Worm (Caenorhabditis elegans) whole organism, young adult: ENCODE measurements around the gene str-118.

ENCODE experiments used
- B0019.2 ChIP-seq: fragments of 200-800 bp; sonication (Bioruptor generic); conservative IDR thresholded peaks from 2 replicates; pipeline ENCODE4 v1.3.6; 2022; ENCODE audit warnings: missing genetic modification reagents, missing genetic modification characterization, missing compliant biosample characterization
- B0035.1 ChIP-seq: sonication (generic microtip); optimal IDR thresholded peaks from 2 replicates; lab custom pipeline; 2016; ENCODE audit warnings: missing genetic modification characterization, mild to moderate bottlenecking, missing compliant biosample characterization, missing genotype, missing genetic modification reagents
- B0261.1 ChIP-seq: sonication (generic microtip); optimal IDR thresholded peaks from 2 replicates; lab custom pipeline; 2016; ENCODE audit warnings: mild to moderate bottlenecking, missing genetic modification characterization, moderate library complexity, missing compliant biosample characterization
- D2030.7 ChIP-seq: fragments of 200-800 bp; sonication (Bioruptor generic); IDR thresholded peaks from 2 replicates; pipeline ENCODE4 v1.3.6; 2022; ENCODE audit warnings: missing genetic modification reagents, missing genetic modification characterization, missing compliant biosample characterization
- F22D6.2 ChIP-seq: sonication (generic microtip); optimal IDR thresholded peaks from 2 replicates; lab custom pipeline; 2016; ENCODE audit warnings: mild to moderate bottlenecking, missing genetic modification characterization, missing compliant biosample characterization
- F33H1.4 ChIP-seq: fragments of 200-800 bp; sonication (Bioruptor generic); IDR thresholded peaks from 2 replicates; pipeline ENCODE4 v1.3.6; 2022; ENCODE audit warnings: missing genetic modification reagents, missing genetic modification characterization, missing compliant biosample characterization
- F37B4.10 ChIP-seq: fragments of 200-800 bp; sonication (Bioruptor generic); IDR thresholded peaks from 2 replicates; pipeline ENCODE4 v1.3.6; 2022; ENCODE audit warnings: missing genetic modification characterization, missing compliant biosample characterization
- F52B5.7 ChIP-seq: sonication (generic microtip); optimal IDR thresholded peaks from 2 replicates; lab custom pipeline; 2016; ENCODE audit warnings: mild to moderate bottlenecking, missing genetic modification characterization, missing compliant biosample characterization
- F57C9.4 ChIP-seq: sonication (generic microtip); optimal IDR thresholded peaks from 2 replicates; lab custom pipeline; 2017; ENCODE audit warnings: mild to moderate bottlenecking, missing genetic modification characterization, missing compliant biosample characterization
- K12H6.12 ChIP-seq: fragments of 200-800 bp; sonication (Bioruptor generic); optimal IDR thresholded peaks from 2 replicates; lab custom pipeline; 2018; ENCODE audit warnings: mild to moderate bottlenecking, missing genetic modification characterization, missing compliant biosample characterization
- Y67H2A.10 ChIP-seq: fragments of 200-800 bp; sonication (Bioruptor generic); conservative IDR thresholded peaks from 2 replicates; pipeline ENCODE4 v1.3.6; 2022; ENCODE audit warnings: missing genetic modification reagents, missing genetic modification characterization, missing compliant biosample characterization
- atf-7 ChIP-seq: sonication (generic microtip); optimal IDR thresholded peaks from 2 replicates; lab custom pipeline; 2017; ENCODE audit warnings: mild to moderate bottlenecking, missing genetic modification characterization, missing compliant biosample characterization
- attf-5 ChIP-seq: fragments of 200-800 bp; sonication (Bioruptor generic); optimal IDR thresholded peaks from 2 replicates; lab custom pipeline; 2018; ENCODE audit warnings: mild to moderate bottlenecking, missing genetic modification characterization, missing compliant biosample characterization
- attf-6 ChIP-seq: fragments of 200-800 bp; sonication (Bioruptor generic); IDR thresholded peaks from 2 replicates; pipeline ENCODE4 v1.3.6; 2022; ENCODE audit warnings: missing genetic modification reagents, missing genetic modification characterization, missing compliant biosample characterization
- bed-2 ChIP-seq: fragments of 200-800 bp; sonication (Bioruptor generic); IDR thresholded peaks from 2 replicates; pipeline ENCODE4 v1.3.6; 2022; ENCODE audit warnings: missing genetic modification reagents, missing genetic modification characterization, missing compliant biosample characterization
- cebp-2 ChIP-seq: fragments of 200-800 bp; sonication (Bioruptor generic); IDR thresholded peaks from 2 replicates; pipeline ENCODE4 v1.3.6; 2022; ENCODE audit warnings: missing genetic modification characterization, missing compliant biosample characterization
- ceh-27 ChIP-seq: fragments of 200-800 bp; sonication (Bioruptor generic); optimal IDR thresholded peaks from 2 replicates; lab custom pipeline; 2018; ENCODE audit warnings: mild to moderate bottlenecking, missing genetic modification characterization, moderate library complexity, missing compliant biosample characterization
- ceh-91 ChIP-seq: fragments of 200-800 bp; sonication (Bioruptor generic); IDR thresholded peaks from 2 replicates; pipeline ENCODE4 v1.3.6; 2022; ENCODE audit warnings: missing genetic modification reagents, missing genetic modification characterization, missing compliant biosample characterization
- hlh-12 ChIP-seq: sonication (generic microtip); optimal IDR thresholded peaks from 2 replicates; lab custom pipeline; 2016; ENCODE audit warnings: missing genetic modification characterization, missing compliant biosample characterization
- lin-40 ChIP-seq: sonication (generic microtip); optimal IDR thresholded peaks from 2 replicates; lab custom pipeline; 2016; ENCODE audit warnings: missing genetic modification characterization, mild to moderate bottlenecking, missing compliant biosample characterization, missing genotype, missing genetic modification reagents
- lsy-27 ChIP-seq: sonication (generic microtip); optimal IDR thresholded peaks from 2 replicates; lab custom pipeline; 2017; ENCODE audit warnings: missing genetic modification characterization, mild to moderate bottlenecking, missing compliant biosample characterization, antibody characterized with exemption, missing genotype, borderline replicate concordance; ENCODE audit not compliant: insufficient read depth
- madf-3 ChIP-seq: fragments of 200-800 bp; sonication (Bioruptor generic); IDR thresholded peaks from 2 replicates; pipeline ENCODE4 v1.3.6; 2022; ENCODE audit warnings: missing genetic modification reagents, missing genetic modification characterization, missing compliant biosample characterization
- mes-4 ChIP-seq: sonication (generic microtip); optimal IDR thresholded peaks from 2 replicates; lab custom pipeline; 2016; ENCODE audit warnings: missing genotype, missing genetic modification characterization, missing compliant biosample characterization
- nfya-1 ChIP-seq: sonication (generic microtip); optimal IDR thresholded peaks from 2 replicates; lab custom pipeline; 2017; ENCODE audit warnings: antibody characterized with exemption, missing compliant biosample characterization, missing genetic modification characterization, borderline replicate concordance; ENCODE audit not compliant: insufficient read depth
- nfya-2 ChIP-seq: fragments of 200-800 bp; sonication (Bioruptor generic); IDR thresholded peaks from 2 replicates; pipeline ENCODE4 v1.3.6; 2022; ENCODE audit warnings: missing genetic modification reagents, missing genetic modification characterization, missing compliant biosample characterization
- nhr-179 ChIP-seq: sonication (generic microtip); optimal IDR thresholded peaks from 2 replicates; lab custom pipeline; 2016; ENCODE audit warnings: mild to moderate bottlenecking, missing genetic modification characterization, missing compliant biosample characterization
- pha-4 ChIP-seq: fragments of 150-350 bp; sonication (generic microtip); optimal IDR thresholded peaks from 2 replicates; lab custom pipeline; 2014; ENCODE audit warnings: missing biosample characterization, missing genetic modification reagents, missing genetic modification characterization
- rpc-1 ChIP-seq, 2 experiments: fragments of 150-350 bp in 1 of 2; sonication (generic microtip) in 1 of 2; optimal IDR thresholded peaks; 2 replicates each; lab custom pipeline; 2014 to 2018; ENCODE audit warnings: missing biosample characterization in 1 of 2, missing genetic modification characterization in 1 of 2, missing genetic modification reagents in 1 of 2, missing genotype in 1 of 2
- snpc-1.1 ChIP-seq: sonication (generic microtip); optimal IDR thresholded peaks from 2 replicates; lab custom pipeline; 2017; ENCODE audit warnings: missing genetic modification characterization, mild to moderate bottlenecking, missing compliant biosample characterization, antibody characterized with exemption, moderate library complexity, missing genotype, missing genetic modification reagents; ENCODE audit not compliant: insufficient read depth
- snpc-1.3 ChIP-seq: sonication (generic microtip); optimal IDR thresholded peaks from 2 replicates; lab custom pipeline; 2017; ENCODE audit warnings: missing genetic modification characterization, mild to moderate bottlenecking, missing compliant biosample characterization, antibody characterized with exemption, moderate library complexity, missing genotype, missing genetic modification reagents; ENCODE audit not compliant: insufficient read depth
- snpc-3.4 ChIP-seq: sonication (generic microtip); optimal IDR thresholded peaks from 2 replicates; lab custom pipeline; 2017; ENCODE audit warnings: missing genetic modification characterization, mild to moderate bottlenecking, missing compliant biosample characterization, antibody characterized with exemption, moderate library complexity, missing genotype, missing genetic modification reagents
- tbp1 ChIP-seq: fragments of 200-800 bp; sonication (Bioruptor generic); optimal IDR thresholded peaks from 2 replicates; lab custom pipeline; 2018; ENCODE audit warnings: mild to moderate bottlenecking, missing genetic modification characterization, missing compliant biosample characterization
- zim-3 ChIP-seq: sonication (generic microtip); optimal IDR thresholded peaks from 2 replicates; lab custom pipeline; 2017; ENCODE audit warnings: mild to moderate bottlenecking, missing genetic modification characterization, moderate library complexity, missing compliant biosample characterization
- ztf-18 ChIP-seq: sonication (generic microtip); optimal IDR thresholded peaks from 2 replicates; lab custom pipeline; 2016; ENCODE audit warnings: missing genotype, mild to moderate bottlenecking, missing genetic modification characterization, missing compliant biosample characterization
- ztf-25 ChIP-seq: fragments of 200-800 bp; sonication (Bioruptor generic); IDR thresholded peaks from 2 replicates; pipeline ENCODE4 v1.3.6; 2022; ENCODE audit warnings: missing genetic modification reagents, missing genetic modification characterization, missing compliant biosample characterization
- ztf-3 ChIP-seq: fragments of 200-800 bp; sonication (Bioruptor generic); optimal IDR thresholded peaks from 2 replicates; lab custom pipeline; 2018; ENCODE audit warnings: mild to moderate bottlenecking, missing genetic modification characterization, missing compliant biosample characterization

The str-118 gene

ce11 chrV:10078244-10078643 lies 26.3 kb downstream of the str-118 start, which contains the start of gene R04B5.1:
R04B5.1 (minus strand) TSS chrV:10078344.
- no peak for TF ChIP-seq nhr-179 (tag; lab: Kevin White, UChicago)
- no peak for TF ChIP-seq K12H6.12 (tag; lab: Kevin White, UChicago)
- no peak for TF ChIP-seq pha-4 (tag; lab: Kevin White, UChicago)
- TF ChIP-seq F37B4.10 (GFP tag; lab: Robert Waterston, UW), result no peak
- TF ChIP-seq tbp1 (GFP tag; lab: Kevin White, UChicago), result no peak
- TF ChIP-seq lsy-27 (tag; lab: Kevin White, UChicago), result no peak
- no peak for TF ChIP-seq rpc-1 (optimal IDR thresholded peaks at IDR 0.05; lab: Kevin White, UChicago)
- no peak for TF ChIP-seq rpc-1 (tag; optimal IDR thresholded peaks at IDR 0.05; lab: Kevin White, UChicago)
- no peak for TF ChIP-seq ceh-91 (GFP tag; lab: Robert Waterston, UW)
- TF ChIP-seq bed-2 (GFP tag; lab: Robert Waterston, UW), result no peak
- no peak for TF ChIP-seq ztf-3 (GFP tag; lab: Kevin White, UChicago)
- no peak for TF ChIP-seq B0035.1
- TF ChIP-seq snpc-3.4 (tag; lab: Kevin White, UChicago), result no peak
- TF ChIP-seq ztf-18 (tag; lab: Kevin White, UChicago), result no peak
- no peak for TF ChIP-seq ceh-27 (GFP tag; lab: Kevin White, UChicago)
- TF ChIP-seq attf-5 (GFP tag; lab: Kevin White, UChicago), result no peak
- TF ChIP-seq ztf-25, result no peak
- no peak for TF ChIP-seq nfya-1 (tag; lab: Kevin White, UChicago)
- no peak for TF ChIP-seq Y67H2A.10 (GFP tag; lab: Robert Waterston, UW)
- TF ChIP-seq, all 124 proteins: peak for 0

ce11 chrV:10080905-10081304 lies 28.9 kb downstream of the str-118 start:
- TF ChIP-seq F57C9.4 (tag; lab: Kevin White, UChicago) (no peak), D2030.7 (GFP tag; lab: Robert Waterston, UW) (no peak), rpc-1 (optimal IDR thresholded peaks at IDR 0.05; lab: Kevin White, UChicago) (no peak), rpc-1 (tag; optimal IDR thresholded peaks at IDR 0.05; lab: Kevin White, UChicago) (no peak), K12H6.12 (tag; lab: Kevin White, UChicago) (no peak), B0019.2 (no peak), attf-6 (GFP tag; lab: Robert Waterston, UW) (no peak), cebp-2 (GFP tag; lab: Robert Waterston, UW) (no peak), B0261.1 (tag; lab: Kevin White, UChicago) (no peak), atf-7 (tag; lab: Kevin White, UChicago) (no peak), zim-3 (tag; lab: Kevin White, UChicago) (no peak), lin-40 (no peak), F33H1.4 (GFP tag; lab: Robert Waterston, UW) (no peak), nfya-2 (no peak), mes-4 (tag; lab: Kevin White, UChicago) (no peak), hlh-12 (no peak), snpc-1.1 (tag; lab: Kevin White, UChicago) (no peak), F22D6.2 (no peak), madf-3 (GFP tag; lab: Robert Waterston, UW) (no peak), snpc-1.3 (tag; lab: Kevin White, UChicago) (no peak), F52B5.7 (tag; lab: Kevin White, UChicago) (no peak)
